Fruit fly (Drosophila melanogaster): Measurements from ENCODE around the gene bdwf.

DNA sequence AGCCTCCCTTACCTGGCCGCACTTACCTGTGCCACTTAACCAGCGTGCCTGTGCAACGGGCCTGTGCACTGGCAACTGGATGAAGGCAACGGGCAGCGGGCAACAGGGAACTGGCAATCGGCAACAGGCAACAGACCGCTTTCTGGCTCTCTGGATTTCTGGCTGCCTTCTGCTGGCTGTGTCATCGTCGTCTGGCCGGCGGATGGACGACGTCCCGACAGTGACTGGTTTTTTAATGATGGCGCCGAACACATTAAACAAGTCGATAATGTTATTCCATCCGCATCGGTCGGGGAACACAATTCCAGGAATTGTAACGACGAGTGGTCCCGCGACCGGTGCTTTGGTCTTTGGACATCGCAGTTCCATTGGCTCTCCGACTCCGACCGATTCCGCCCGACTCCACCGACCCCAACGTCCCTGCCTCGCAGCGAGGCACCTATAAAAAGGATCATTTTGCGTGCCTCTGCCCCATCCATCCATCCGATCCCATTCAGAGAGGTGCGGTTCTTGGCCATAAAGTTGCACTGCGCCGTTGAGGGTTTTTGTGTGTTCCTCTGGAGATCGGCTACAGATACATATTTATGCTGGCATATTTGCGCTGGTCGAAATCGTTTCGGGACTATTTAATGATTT, 18.9 kb upstream of the bdwf start:
- TF ChIP-seq CG9948 (tag; optimal IDR thresholded peaks at IDR 0.05) (no peak), Snoo (tag; optimal IDR thresholded peaks at IDR 0.05) (peak; percentile 51)
